Worm (Caenorhabditis elegans) whole organism, midembryonic: ENCODE measurements around the gene dhs-18.
A peak's percentile ranks its signal among the peaks of the same experiment; 100 is the strongest.

Source experiments
- T22C8.4 ChIP-seq: fragments of 200-800 bp; sonication (Bioruptor generic); IDR thresholded peaks from 2 replicates; pipeline ENCODE4 v1.3.6; 2022; ENCODE audit warnings: missing genetic modification characterization, missing compliant biosample characterization
- cog-1 ChIP-seq: sonication (generic microtip); optimal IDR thresholded peaks from 2 replicates; lab custom pipeline; 2016; ENCODE audit warnings: missing genetic modification characterization, missing compliant biosample characterization
- flt-1 ChIP-seq: fragments of 200-800 bp; sonication (Bioruptor generic); IDR thresholded peaks from 2 replicates; pipeline ENCODE4 v1.3.6; 2022; ENCODE audit warnings: missing genetic modification characterization, missing compliant biosample characterization
- klf-2 ChIP-seq: fragments of 200-800 bp; sonication (Bioruptor generic); conservative IDR thresholded peaks from 2 replicates; pipeline ENCODE4 v1.3.6; 2022; ENCODE audit warnings: missing genetic modification reagents, missing genetic modification characterization, missing compliant biosample characterization
- med-1 ChIP-seq: sonication (generic microtip); optimal IDR thresholded peaks from 2 replicates; lab custom pipeline; 2017; ENCODE audit warnings: missing genetic modification characterization, mild to moderate bottlenecking, missing compliant biosample characterization, antibody characterized with exemption, missing genetic modification reagents; ENCODE audit not compliant: insufficient read depth
- ref-1 ChIP-seq: fragments of 200-800 bp; sonication (Bioruptor generic); conservative IDR thresholded peaks from 2 replicates; pipeline ENCODE4 v1.3.6; 2022; ENCODE audit warnings: missing genetic modification reagents, missing genetic modification characterization, missing compliant biosample characterization
- tab-1 ChIP-seq: fragments of 200-800 bp; sonication (Bioruptor generic); IDR thresholded peaks from 2 replicates; pipeline ENCODE4 v1.3.6; 2022; ENCODE audit warnings: missing genetic modification characterization, missing compliant biosample characterization
- ztf-23 ChIP-seq: fragments of 200-800 bp; sonication (Bioruptor generic); IDR thresholded peaks from 2 replicates; pipeline ENCODE4 v1.3.6; 2022; ENCODE audit warnings: missing genetic modification reagents, missing genetic modification characterization, missing compliant biosample characterization
- ztf-29 ChIP-seq: fragments of 200-800 bp; sonication (Bioruptor generic); IDR thresholded peaks from 2 replicates; pipeline ENCODE4 v1.3.6; 2022; ENCODE audit warnings: missing genetic modification reagents, missing genetic modification characterization, missing compliant biosample characterization

Gene dhs-18

DNA sequence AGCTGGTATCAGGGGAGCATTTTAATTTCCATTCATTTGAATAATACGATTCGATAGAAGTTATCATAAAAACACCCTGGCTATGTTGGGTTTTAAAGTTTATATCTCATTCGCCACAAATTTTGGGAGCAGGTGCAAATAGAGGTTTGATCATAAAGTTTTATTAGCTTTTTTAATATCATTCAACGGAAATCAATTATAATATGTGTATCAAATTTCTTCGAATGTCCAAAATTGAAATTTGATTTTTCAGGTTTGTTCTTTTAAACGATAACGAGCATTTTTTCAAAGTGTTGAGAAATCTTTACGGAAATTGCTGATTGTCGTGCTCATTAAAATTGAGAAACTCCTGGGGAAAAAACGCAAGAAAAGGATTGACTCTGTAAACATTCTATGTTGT lies 2.0 kb upstream of the dhs-18 start, which contains the start of gene srh-74:
Gene srh-74, minus strand, starts transcription at position 101 of the 400 bp plus-strand sequence.
- no peak for TF ChIP-seq T22C8.4
- no peak for TF ChIP-seq ref-1
- no peak for TF ChIP-seq cog-1 (tag; lab: Kevin White, UChicago)
- no peak for TF ChIP-seq flt-1
- TF ChIP-seq med-1 (GFP tag; lab: Kevin White, UChicago), result no peak

ce11 chrV:11043767-11044166 lies 2.9 kb downstream of the dhs-18 start, which contains the start of gene C45B11.6:
TSS of gene C45B11.6 (plus strand) at chrV:11044067.
- no peak for TF ChIP-seq med-1 (GFP tag; lab: Kevin White, UChicago)
- TF ChIP-seq T22C8.4, result no peak
- no peak for TF ChIP-seq tab-1
- TF ChIP-seq ztf-29, result no peak
- no peak for TF ChIP-seq flt-1
- TF ChIP-seq cog-1 (tag; lab: Kevin White, UChicago), result no peak
- TF ChIP-seq ztf-23 (GFP tag; lab: Robert Waterston, UW), result no peak
- no peak for TF ChIP-seq ref-1

DNA sequence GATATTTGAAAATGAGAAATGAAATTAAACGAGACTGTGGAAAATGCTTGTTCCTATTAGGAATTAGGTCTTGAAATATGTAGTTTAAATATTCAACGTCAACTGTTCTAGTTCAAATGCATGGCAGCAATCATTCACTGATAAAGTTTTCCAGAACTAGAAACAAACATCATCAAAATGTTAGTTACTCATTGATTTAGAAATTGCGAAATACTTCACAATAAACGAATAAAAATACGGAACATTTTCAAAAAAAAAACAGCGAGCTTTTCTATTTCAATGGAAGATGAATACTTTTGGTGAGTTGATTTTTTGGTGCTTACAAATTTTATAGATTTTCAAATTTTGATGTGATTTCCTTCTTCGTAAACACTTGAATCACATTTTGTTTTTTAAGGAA lies 4.1 kb downstream of the dhs-18 start, which contains the start of gene C45B11.2:
Gene C45B11.2, plus strand, starts transcription at position 173 of the 400 bp plus-strand sequence.
- no peak for TF ChIP-seq cog-1 (tag; lab: Kevin White, UChicago)

- TF ChIP-seq T22C8.4, result no peak
- TF ChIP-seq klf-2 (GFP tag; lab: Robert Waterston, UW), result no peak
- no peak for TF ChIP-seq ref-1
- no peak for TF ChIP-seq med-1 (GFP tag; lab: Kevin White, UChicago)
- no peak for TF ChIP-seq flt-1
- TF ChIP-seq ztf-29, result no peak
- no peak for TF ChIP-seq cog-1 (tag; lab: Kevin White, UChicago)
- no peak for TF ChIP-seq tab-1
- no peak for TF ChIP-seq ztf-23 (GFP tag; lab: Robert Waterston, UW)
Measured at ce11 chrV:11041499-11041898, 5.1 kb downstream of the dhs-18 start, which contains the start of gene C45B11.5. TSS of gene C45B11.5 (plus strand) at chrV:11041799.

DNA sequence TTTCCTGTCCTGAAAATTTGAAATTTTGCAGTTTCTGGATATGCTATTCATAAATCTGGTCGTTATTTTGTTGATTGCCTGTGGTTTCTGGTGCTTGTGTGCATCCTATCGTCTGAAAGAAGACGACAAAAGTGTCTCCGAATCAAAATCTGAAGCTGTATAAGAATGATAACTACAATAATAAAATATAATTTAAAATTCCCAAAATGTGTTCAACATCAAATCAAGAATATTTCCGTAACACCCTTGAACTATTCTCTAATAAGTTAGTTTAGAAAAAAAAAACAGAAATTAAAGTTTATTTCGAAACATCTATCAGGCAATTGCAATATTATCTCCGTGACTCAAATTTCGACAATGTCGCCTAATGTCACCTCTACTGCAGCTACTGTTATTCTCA lies 6.2 kb downstream of the dhs-18 start, which contains the start of gene C45B11.8:
Gene C45B11.8, plus strand, starts transcription at position 301 of the 400 bp plus-strand sequence.
- TF ChIP-seq klf-2 (GFP tag; lab: Robert Waterston, UW) (no peak), cog-1 (tag; lab: Kevin White, UChicago) (no peak), med-1 (GFP tag; lab: Kevin White, UChicago) (no peak), ref-1 (no peak), flt-1 (no peak), ztf-29 (no peak), T22C8.4 (no peak), ztf-23 (GFP tag; lab: Robert Waterston, UW) (no peak), tab-1 (no peak)

ce11 chrV:11040020-11040419 lies 6.6 kb downstream of the dhs-18 start, which contains the start of gene C45B11.9:
TSS of gene C45B11.9 (plus strand) at chrV:11040320.
- no peak for TF ChIP-seq klf-2 (GFP tag; lab: Robert Waterston, UW)
- TF ChIP-seq flt-1, result no peak
- TF ChIP-seq cog-1 (tag; lab: Kevin White, UChicago), result no peak
- no peak for TF ChIP-seq med-1 (GFP tag; lab: Kevin White, UChicago)
- no peak for TF ChIP-seq ztf-29
- TF ChIP-seq ref-1, result no peak
- TF ChIP-seq T22C8.4, result no peak
- no peak for TF ChIP-seq tab-1
- no peak for TF ChIP-seq ztf-23 (GFP tag; lab: Robert Waterston, UW)

DNA sequence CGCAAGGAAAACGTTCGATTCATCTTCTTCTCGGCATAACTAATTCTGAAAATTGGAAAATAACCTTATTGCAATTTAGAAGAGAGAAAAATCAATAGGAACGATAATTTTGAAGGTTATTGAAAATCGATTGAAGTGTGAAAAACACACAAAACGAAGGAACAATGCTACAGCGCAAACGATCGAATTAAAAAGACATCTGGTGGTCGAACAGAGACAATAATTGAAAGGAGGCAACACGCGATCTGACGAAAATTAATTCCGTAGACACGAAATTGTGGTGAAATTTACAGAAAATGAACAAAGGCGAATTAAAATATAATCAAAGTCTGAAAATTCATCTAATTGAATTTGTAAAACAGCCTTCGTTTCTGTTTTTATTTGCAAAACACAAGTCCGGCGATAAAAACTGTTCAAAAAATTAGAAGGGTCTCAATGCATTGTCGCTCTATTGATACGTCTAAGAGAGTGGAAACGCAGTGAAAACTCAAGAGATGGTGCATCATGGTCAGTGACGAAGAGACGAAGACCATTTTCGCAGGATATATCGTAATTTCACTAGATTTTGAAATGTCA lies 7.2 kb downstream of the dhs-18 start, which contains the start of gene pak-2:
Gene pak-2, minus strand, starts transcription at position 51 of the 576 bp plus-strand sequence.
- TF ChIP-seq klf-2 (GFP tag; lab: Robert Waterston, UW) (peak; percentile 49; the same call in 1 of the 2 replicates), cog-1 (tag; lab: Kevin White, UChicago) (peak; percentile 87), ztf-29 (no peak), tab-1 (no peak), flt-1 (peak; percentile 77), ztf-23 (GFP tag; lab: Robert Waterston, UW) (peak; percentile 85), T22C8.4 (no peak), med-1 (GFP tag; lab: Kevin White, UChicago) (no peak)

ce11 chrV:11034748-11035147 lies 11.9 kb downstream of the dhs-18 start, which contains the start of gene pptr-2:
TSS of gene pptr-2 (minus strand) at chrV:11034931.
- TF ChIP-seq ztf-23 (GFP tag; lab: Robert Waterston, UW) (no peak), tab-1 (no peak), cog-1 (tag; lab: Kevin White, UChicago) (no peak), klf-2 (GFP tag; lab: Robert Waterston, UW) (no peak), flt-1 (no peak), ztf-29 (no peak), med-1 (GFP tag; lab: Kevin White, UChicago) (no peak), T22C8.4 (no peak), ref-1 (no peak)

- no peak for TF ChIP-seq ztf-29
- no peak for TF ChIP-seq T22C8.4
- TF ChIP-seq cog-1 (tag; lab: Kevin White, UChicago), result no peak
- TF ChIP-seq klf-2 (GFP tag; lab: Robert Waterston, UW), result no peak
- TF ChIP-seq flt-1, result no peak
- TF ChIP-seq med-1 (GFP tag; lab: Kevin White, UChicago), result no peak
- no peak for TF ChIP-seq tab-1
- no peak for TF ChIP-seq ref-1
- no peak for TF ChIP-seq ztf-23 (GFP tag; lab: Robert Waterston, UW)
Measured at ce11 chrV:11033241-11033640, 13.4 kb downstream of the dhs-18 start.

- TF ChIP-seq ztf-29 (no peak), med-1 (GFP tag; lab: Kevin White, UChicago) (no peak), klf-2 (GFP tag; lab: Robert Waterston, UW) (no peak), T22C8.4 (no peak), cog-1 (tag; lab: Kevin White, UChicago) (no peak), ref-1 (no peak), flt-1 (no peak), ztf-23 (GFP tag; lab: Robert Waterston, UW) (no peak), tab-1 (no peak)
Measured at ce11 chrV:11030675-11031074, 16.0 kb downstream of the dhs-18 start.
